Worm (Caenorhabditis elegans) whole organism, L1 larva: Measurements from ENCODE around the gene spp-26.
A peak's percentile ranks its signal among the peaks of the same experiment; 100 is the strongest.

Source experiments
- C04F5.9 ChIP-seq: sonication (generic microtip); optimal IDR thresholded peaks from 2 replicates; lab custom pipeline; 2016; ENCODE audit warnings: missing genetic modification characterization, missing compliant biosample characterization
- C16A3.4 ChIP-seq: fragments of 150-350 bp; optimal IDR thresholded peaks from 2 replicates; lab custom pipeline; 2014; ENCODE audit warnings: missing biosample characterization, missing genetic modification characterization
- C34B4.2 ChIP-seq: sonication (generic microtip); optimal IDR thresholded peaks from 2 replicates; lab custom pipeline; 2017; ENCODE audit warnings: mild to moderate bottlenecking, missing genetic modification characterization, missing compliant biosample characterization
- Y116A8C.19 ChIP-seq: sonication (generic microtip); optimal IDR thresholded peaks from 2 replicates; lab custom pipeline; 2016; ENCODE audit warnings: missing compliant biosample characterization, missing genetic modification characterization, borderline replicate concordance
- blmp-1 ChIP-seq: fragments of 150-350 bp; optimal IDR thresholded peaks from 2 replicates; lab custom pipeline; 2014; ENCODE audit warnings: missing biosample characterization, missing genetic modification characterization
- ceh-63 ChIP-seq: fragments of 200-800 bp; sonication (Bioruptor generic); optimal IDR thresholded peaks from 2 replicates; lab custom pipeline; 2018; ENCODE audit warnings: mild to moderate bottlenecking, missing genetic modification characterization, missing compliant biosample characterization
- ceh-8 ChIP-seq: fragments of 200-800 bp; sonication (Bioruptor generic); optimal IDR thresholded peaks from 2 replicates; lab custom pipeline; 2018; ENCODE audit warnings: mild to moderate bottlenecking, missing genetic modification characterization, moderate library complexity, missing compliant biosample characterization
- ceh-82 ChIP-seq, 3 experiments: fragments of 150-350 bp in 1 of 3; sonication (generic microtip) in 2 of 3; optimal IDR thresholded peaks; 2 replicates each; lab custom pipeline; 2014 to 2017; ENCODE audit warnings: missing biosample characterization in 3 of 3, missing genetic modification characterization in 3 of 3
- ces-1 ChIP-seq: fragments of 150-350 bp; optimal IDR thresholded peaks from 2 replicates; lab custom pipeline; 2014; ENCODE audit warnings: missing biosample characterization, missing genetic modification reagents, missing genetic modification characterization
- dpl-1 ChIP-seq, 3 experiments: fragments of 150-350 bp in 2 of 3; sonication (generic microtip) in 1 of 3; optimal IDR thresholded peaks; 2 replicates each; lab custom pipeline; 2014 to 2017; ENCODE audit warnings: missing biosample characterization in 3 of 3, missing genetic modification characterization in 3 of 3, missing genetic modification reagents in 3 of 3
- dsc-1 ChIP-seq: sonication (generic microtip); optimal IDR thresholded peaks from 2 replicates; lab custom pipeline; 2016; ENCODE audit warnings: mild to moderate bottlenecking, missing genetic modification characterization, missing compliant biosample characterization
- efl-1 ChIP-seq, 4 experiments: fragments of 150-350 bp; optimal IDR thresholded peaks in 3 of 4; peaks in 1 of 4; 1 replicate in 1 of 4; 2 replicates in 3 of 4; lab custom pipeline; 2014; ENCODE audit warnings: missing biosample characterization in 2 of 4, missing genetic modification characterization in 2 of 4, missing genetic modification reagents in 2 of 4
- elt-2 ChIP-seq: sonication (generic microtip); optimal IDR thresholded peaks from 2 replicates; lab custom pipeline; 2016; ENCODE audit warnings: missing genetic modification characterization, mild to moderate bottlenecking, inconsistent platforms, missing compliant biosample characterization, missing genetic modification reagents
- fkh-10 ChIP-seq: sonication (generic microtip); optimal IDR thresholded peaks from 2 replicates; lab custom pipeline; 2017; ENCODE audit warnings: missing biosample characterization, missing genetic modification reagents, missing genetic modification characterization
- fkh-4 ChIP-seq: sonication (generic microtip); optimal IDR thresholded peaks from 2 replicates; lab custom pipeline; 2016; ENCODE audit warnings: missing compliant biosample characterization, missing genetic modification characterization, borderline replicate concordance
- grh-1 ChIP-seq: fragments of 200-800 bp; sonication (Bioruptor generic); IDR thresholded peaks from 2 replicates; pipeline ENCODE4 v1.3.6; 2022; ENCODE audit warnings: missing genetic modification reagents, missing genetic modification characterization, missing compliant biosample characterization
- lin-13 ChIP-seq: fragments of 150-350 bp; optimal IDR thresholded peaks from 2 replicates; lab custom pipeline; 2014; ENCODE audit warnings: missing biosample characterization, missing genetic modification reagents, missing genetic modification characterization
- lin-15B ChIP-seq: fragments of 150-350 bp; sonication (generic microtip); optimal IDR thresholded peaks from 3 replicates; lab custom pipeline; 2014; ENCODE audit warnings: missing biosample characterization, missing genetic modification characterization
- lin-35 ChIP-seq, 2 experiments: fragments of 150-350 bp; optimal IDR thresholded peaks; 2 replicates each; lab custom pipeline; 2014; ENCODE audit warnings: missing biosample characterization in 2 of 2, missing genetic modification characterization in 2 of 2, missing genetic modification reagents in 2 of 2
- lir-3 ChIP-seq: sonication (generic microtip); optimal IDR thresholded peaks from 2 replicates; lab custom pipeline; 2016; ENCODE audit warnings: mild to moderate bottlenecking, missing genetic modification characterization, moderate library complexity, missing compliant biosample characterization; ENCODE audit not compliant: poor library complexity
- lsy-2 ChIP-seq, 2 experiments: fragments of 150-350 bp; optimal IDR thresholded peaks; 2 replicates each; lab custom pipeline; 2014; ENCODE audit warnings: missing biosample characterization in 2 of 2, missing genetic modification characterization in 2 of 2
- mab-9 ChIP-seq: fragments of 200-800 bp; sonication (Bioruptor generic); IDR thresholded peaks from 2 replicates; pipeline ENCODE4 v1.3.6; 2022; ENCODE audit warnings: missing genetic modification reagents, missing genetic modification characterization, missing compliant biosample characterization
- mdl-1 ChIP-seq, 2 experiments: fragments of 150-350 bp; optimal IDR thresholded peaks; 2 replicates each; lab custom pipeline; 2014 to 2017; ENCODE audit warnings: missing biosample characterization in 2 of 2, missing genetic modification characterization in 2 of 2, inconsistent platforms in 1 of 2
- mep-1 ChIP-seq: fragments of 150-350 bp; optimal IDR thresholded peaks from 2 replicates; lab custom pipeline; 2014; ENCODE audit warnings: missing biosample characterization, missing genetic modification characterization
- nhr-11 ChIP-seq: fragments of 150-350 bp; optimal IDR thresholded peaks from 2 replicates; lab custom pipeline; 2014; ENCODE audit warnings: missing biosample characterization, missing genetic modification characterization
- nhr-12 ChIP-seq: sonication (generic microtip); optimal IDR thresholded peaks from 2 replicates; lab custom pipeline; 2017; ENCODE audit warnings: missing biosample characterization, missing genetic modification characterization
- nhr-19 ChIP-seq: fragments of 200-800 bp; sonication (Bioruptor generic); conservative IDR thresholded peaks from 2 replicates; pipeline ENCODE4 v1.3.6; 2022; ENCODE audit warnings: missing genetic modification characterization, missing compliant biosample characterization
- nhr-71 ChIP-seq: sonication (generic microtip); optimal IDR thresholded peaks from 2 replicates; lab custom pipeline; 2016; ENCODE audit warnings: mild to moderate bottlenecking, missing genetic modification characterization, moderate library complexity, missing compliant biosample characterization
- nhr-90 ChIP-seq: sonication (generic microtip); optimal IDR thresholded peaks from 2 replicates; lab custom pipeline; 2016; ENCODE audit warnings: mild to moderate bottlenecking, missing genetic modification characterization, missing compliant biosample characterization; ENCODE audit not compliant: poor library complexity
- pqm-1 ChIP-seq: sonication (generic microtip); optimal IDR thresholded peaks from 3 replicates; lab custom pipeline; 2017; ENCODE audit warnings: missing biosample characterization, missing genetic modification characterization
- rnt-1 ChIP-seq: sonication (generic microtip); optimal IDR thresholded peaks from 2 replicates; lab custom pipeline; 2016; ENCODE audit warnings: mild to moderate bottlenecking, missing genetic modification characterization, moderate library complexity, missing compliant biosample characterization
- sox-4 ChIP-seq: sonication (generic microtip); optimal IDR thresholded peaks from 2 replicates; lab custom pipeline; 2016; ENCODE audit warnings: missing genetic modification characterization, missing compliant biosample characterization
- swsn-7 ChIP-seq: sonication (generic microtip); optimal IDR thresholded peaks from 2 replicates; lab custom pipeline; 2016; ENCODE audit warnings: missing genetic modification characterization, missing compliant biosample characterization
- unc-30 ChIP-seq: sonication (generic microtip); optimal IDR thresholded peaks from 2 replicates; lab custom pipeline; 2017; ENCODE audit warnings: missing biosample characterization, missing genetic modification characterization
- unc-86 ChIP-seq: sonication (generic microtip); optimal IDR thresholded peaks from 2 replicates; lab custom pipeline; 2016; ENCODE audit warnings: missing genetic modification characterization, missing compliant biosample characterization
- zag-1 ChIP-seq: fragments of 150-350 bp; optimal IDR thresholded peaks from 2 replicates; lab custom pipeline; 2014; ENCODE audit warnings: missing biosample characterization, missing genetic modification characterization
- ztf-4 ChIP-seq: fragments of 150-350 bp; optimal IDR thresholded peaks from 2 replicates; lab custom pipeline; 2014; ENCODE audit warnings: missing biosample characterization, missing genetic modification characterization

The spp-26 gene

DNA sequence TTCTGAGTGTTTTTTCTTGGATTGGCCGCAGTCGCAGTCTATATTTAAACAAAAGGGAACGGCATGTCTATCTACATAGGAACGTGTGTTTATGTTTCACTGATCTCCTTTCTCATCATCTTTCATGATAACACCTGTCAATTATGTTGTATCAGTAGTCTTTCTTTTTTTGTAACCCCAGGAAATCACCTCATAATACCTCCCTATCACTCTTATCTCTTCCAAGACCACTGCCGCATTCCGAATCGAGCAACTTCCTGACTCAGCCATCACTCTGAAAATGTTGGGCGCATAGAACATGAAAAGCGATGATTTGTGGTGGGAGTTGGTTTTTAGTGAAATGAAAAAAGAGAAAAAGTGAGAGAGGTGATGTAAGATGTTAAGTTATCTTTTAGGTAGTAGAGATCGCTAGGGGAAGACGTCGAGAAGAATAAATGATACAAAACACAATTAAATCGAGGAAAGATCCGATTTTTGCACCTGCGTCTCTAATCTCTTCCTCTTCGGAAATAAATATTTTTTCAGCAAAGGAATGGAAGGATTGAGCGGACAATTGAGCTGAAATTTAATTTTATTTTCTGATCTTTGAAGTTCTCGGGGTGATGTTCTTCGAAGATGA lies 36.0 kb downstream of the spp-26 start (continued):
- no peak for TF ChIP-seq zag-1 (tag; lab: Kevin White, UChicago)
- TF ChIP-seq unc-30, result no peak
- TF ChIP-seq pqm-1, result peak; percentile 35
- no peak for TF ChIP-seq unc-86 (tag; lab: Kevin White, UChicago)
- TF ChIP-seq ces-1 (GFP tag; lab: Kevin White, UChicago), result no peak
- no peak for TF ChIP-seq nhr-12 (tag; lab: Kevin White, UChicago)
- TF ChIP-seq nhr-11, result no peak
- TF ChIP-seq ceh-63 (GFP tag; lab: Kevin White, UChicago), result no peak
- no peak for TF ChIP-seq mep-1 (tag; lab: Kevin White, UChicago)
- TF ChIP-seq grh-1 (GFP tag; lab: Robert Waterston, UW), result no peak
- TF ChIP-seq C16A3.4 (tag; lab: Kevin White, UChicago), result no peak
- TF ChIP-seq blmp-1 (tag; lab: Kevin White, UChicago), result peak; percentile 56
- no peak for TF ChIP-seq ztf-4 (tag; lab: Kevin White, UChicago)
- no peak for TF ChIP-seq lin-15B (tag; lab: Kevin White, UChicago)
- no peak for TF ChIP-seq fkh-10 (GFP tag; lab: Kevin White, UChicago)
- TF ChIP-seq mab-9, result no peak
- no peak for TF ChIP-seq nhr-90 (tag; lab: Kevin White, UChicago)
- TF ChIP-seq dpl-1 (GFP tag; optimal IDR thresholded peaks at IDR 0.05; lab: Kevin White, UChicago), result no peak
- no peak for TF ChIP-seq ceh-82 (tag; optimal IDR thresholded peaks at IDR 0.05; lab: Kevin White, UChicago)
- TF ChIP-seq lsy-2 (tag; optimal IDR thresholded peaks at IDR 0.05; lab: Kevin White, UChicago), result no peak
- no peak for TF ChIP-seq Y116A8C.19 (tag; lab: Kevin White, UChicago)
- no peak for TF ChIP-seq ceh-8 (GFP tag; lab: Kevin White, UChicago)

DNA sequence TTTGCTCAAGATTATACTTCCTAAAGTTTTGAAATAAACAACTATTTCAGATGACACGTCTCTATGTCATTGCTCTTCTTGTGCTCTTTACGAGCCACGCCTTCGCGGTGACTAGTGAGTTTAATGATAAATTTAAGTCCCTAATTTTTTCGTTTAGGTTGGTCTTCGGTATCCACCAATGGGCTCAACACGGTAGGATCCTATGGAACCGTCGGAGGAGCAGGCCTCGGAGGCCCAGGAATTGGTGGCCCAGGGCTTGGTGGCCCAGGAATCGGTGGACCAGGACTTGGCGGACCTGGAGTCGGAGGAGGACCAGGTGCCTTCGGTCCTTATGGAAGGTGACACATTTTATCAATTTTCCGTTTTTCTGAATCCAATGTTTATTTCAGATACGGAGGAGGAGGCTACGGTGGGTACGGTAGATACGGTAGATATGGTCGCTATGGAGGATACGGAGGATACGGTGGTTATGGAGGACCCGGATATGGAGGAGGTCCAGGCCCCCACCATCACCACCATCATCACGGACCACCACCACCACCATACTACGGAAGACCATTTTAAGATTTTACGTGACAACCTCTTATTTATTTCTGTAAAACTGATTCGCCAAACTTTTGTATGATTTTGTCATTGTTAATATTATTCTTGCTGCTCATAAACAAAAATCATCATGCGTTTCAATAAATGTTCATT lies 38.5 kb downstream of the spp-26 start, which contains the start of the genes F46E10.2 and F46E10.18:
Gene F46E10.2, plus strand, starts transcription at position 51 of the 696 bp plus-strand sequence.
Gene F46E10.18, plus strand, starts transcription at position 646 of the 696 bp plus-strand sequence.
- no peak for TF ChIP-seq ceh-8 (GFP tag; lab: Kevin White, UChicago)
- no peak for TF ChIP-seq sox-4
- TF ChIP-seq nhr-19 (GFP tag; lab: Robert Waterston, UW), result no peak
- TF ChIP-seq C34B4.2 (tag; lab: Kevin White, UChicago), result no peak
- TF ChIP-seq mep-1 (tag; lab: Kevin White, UChicago), result no peak
- no peak for TF ChIP-seq rnt-1 (tag; lab: Kevin White, UChicago)
- no peak for TF ChIP-seq dsc-1 (tag; lab: Kevin White, UChicago)
- TF ChIP-seq lir-3 (tag; lab: Kevin White, UChicago), result no peak
- no peak for TF ChIP-seq swsn-7 (tag; lab: Kevin White, UChicago)
- no peak for TF ChIP-seq mab-9
- no peak for TF ChIP-seq lin-13 (GFP tag; lab: Kevin White, UChicago)
- no peak for TF ChIP-seq elt-2
- no peak for TF ChIP-seq C04F5.9 (tag; lab: Kevin White, UChicago)
- TF ChIP-seq mdl-1 (tag; optimal IDR thresholded peaks at IDR 0.05; lab: Kevin White, UChicago), result no peak
- TF ChIP-seq lin-35 (GFP tag; optimal IDR thresholded peaks at IDR 0.05; lab: Kevin White, UChicago), result no peak

DNA sequence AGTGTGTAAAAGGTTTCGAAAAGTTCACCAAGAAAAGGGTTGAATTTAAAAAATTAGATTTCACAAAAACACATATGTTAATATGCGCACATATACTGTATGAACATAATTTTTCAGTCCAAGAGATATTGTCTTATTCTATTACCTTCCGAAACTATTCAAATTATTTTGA lies 40.9 kb downstream of the spp-26 start, which contains the start of gene F46E10.3:
Gene F46E10.3, plus strand, starts transcription at position 73 of the 172 bp plus-strand sequence.
- no peak for TF ChIP-seq fkh-4 (tag; lab: Kevin White, UChicago)
- no peak for TF ChIP-seq nhr-71 (tag; lab: Kevin White, UChicago)
- no peak for TF ChIP-seq efl-1 (optimal IDR thresholded peaks at IDR 0.05; lab: Kevin White, UChicago)
- TF ChIP-seq efl-1 (GFP tag; optimal IDR thresholded peaks at IDR 0.05 in 1 of 2; lab: Kevin White, UChicago), result peak in 1 of 2 experiments; percentile 75
